Fruit fly (Drosophila melanogaster) whole organism: ENCODE data around the gene CG9525.

Experiments used
- CG8478 ChIP-seq: fragments of >200 bp; optimal IDR thresholded peaks from 2 replicates; lab custom pipeline; 2018; ENCODE audit warnings: inconsistent platforms
- Dll ChIP-seq: fragments of >200 bp; optimal IDR thresholded peaks from 2 replicates; lab custom pipeline; 2017
- EcR ChIP-seq, 2 experiments: fragments of >200 bp; optimal IDR thresholded peaks; 2 replicates each; lab custom pipeline; 2017; ENCODE audit warnings: missing biosample characterization in 2 of 2, missing genetic modification characterization in 2 of 2, missing genetic modification reagents in 2 of 2
- pan ChIP-seq: fragments of >200 bp; optimal IDR thresholded peaks from 2 replicates; lab custom pipeline; 2017
- psq ChIP-seq: fragments of >200 bp; optimal IDR thresholded peaks from 2 replicates; lab custom pipeline; 2017
- usp ChIP-seq: fragments of >200 bp; optimal IDR thresholded peaks from 2 replicates; lab custom pipeline; 2017; ENCODE audit warnings: missing biosample characterization, missing genetic modification characterization, mixed read lengths

- TF ChIP-seq psq (lab: Kevin White, UChicago) (no peak), EcR (GFP tag; optimal IDR thresholded peaks at IDR 0.05; lab: Kevin White, UChicago) (no peak), Dll (lab: Kevin White, UChicago) (no peak), CG8478 (lab: Kevin White, UChicago) (no peak), usp (no peak), pan (no peak)
Measured at dm6 chr2L:8997285-8997684, 35.1 kb upstream of the CG9525 start, which contains the start of the genes alien and CG18661.
